Worm (Caenorhabditis elegans): ENCODE measurements around the gene W02G9.4.
A peak's percentile ranks its signal among the peaks of the same experiment; 100 is the strongest.

Gene W02G9.4

DNA sequence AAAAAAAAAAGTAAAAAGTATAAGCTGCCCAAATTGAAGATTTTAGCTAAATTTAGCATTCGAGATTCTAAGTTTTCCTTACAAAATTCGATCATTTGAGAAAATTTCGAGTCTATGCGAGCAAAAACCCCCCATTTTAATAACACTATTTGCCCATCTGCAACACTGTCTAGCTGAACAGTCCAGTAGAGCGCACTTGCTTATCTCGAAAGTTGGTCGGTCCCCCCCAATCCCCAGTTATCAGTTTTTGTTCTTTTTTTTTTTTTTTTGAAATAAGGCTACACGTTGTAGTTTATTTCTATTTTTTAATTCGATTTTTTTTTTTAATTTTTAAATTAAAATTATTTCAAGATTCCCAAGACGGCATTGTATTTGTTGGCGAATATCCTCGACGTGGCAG lies 9.0 kb upstream of the W02G9.4 start:
- TF ChIP-seq lin-13 (tag; optimal IDR thresholded peaks at IDR 0.05) (no peak), lin-32 (GFP tag; optimal IDR thresholded peaks at IDR 0.05) (no peak), blmp-1 (tag; optimal IDR thresholded peaks at IDR 0.05) (no peak), snpc-4 (tag; optimal IDR thresholded peaks at IDR 0.05) (no peak), nhr-12 (tag; optimal IDR thresholded peaks at IDR 0.05) (no peak), ces-1 (GFP tag; optimal IDR thresholded peaks at IDR 0.05) (no peak), ztf-11 (tag; optimal IDR thresholded peaks at IDR 0.05) (no peak), ceh-83 (GFP tag; optimal IDR thresholded peaks at IDR 0.05) (no peak), elt-3 (tag; optimal IDR thresholded peaks at IDR 0.05) (no peak)

DNA sequence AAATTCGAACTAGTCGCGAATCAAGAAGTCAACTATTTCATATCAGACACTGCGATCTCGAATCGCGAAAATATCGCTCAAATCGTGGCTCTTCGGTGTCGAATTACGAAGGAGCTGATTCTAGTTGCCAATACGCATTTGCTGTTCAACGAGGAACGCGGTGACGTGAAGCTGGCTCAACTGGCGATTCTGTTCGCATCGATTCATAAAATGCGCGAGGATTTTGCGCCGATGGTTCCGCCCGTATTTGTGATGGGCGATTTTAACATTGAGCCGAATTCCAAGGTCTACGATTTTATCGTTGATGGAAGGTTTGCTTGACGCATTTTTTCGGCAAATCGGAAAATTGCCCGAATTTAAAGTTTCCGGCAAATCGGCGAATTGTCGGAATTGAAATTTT lies 6.2 kb upstream of the W02G9.4 start:
- TF ChIP-seq nhr-28 (tag; optimal IDR thresholded peaks at IDR 0.05), result no peak
- TF ChIP-seq tbx-8 (GFP tag; optimal IDR thresholded peaks at IDR 0.05), result no peak
- TF ChIP-seq nhr-2 (tag; optimal IDR thresholded peaks at IDR 0.05), result no peak
- TF ChIP-seq mls-2 (tag; optimal IDR thresholded peaks at IDR 0.05), result no peak
- no peak for TF ChIP-seq lin-13 (tag; optimal IDR thresholded peaks at IDR 0.05)
- TF ChIP-seq flh-1 (GFP tag; optimal IDR thresholded peaks at IDR 0.05), result no peak
- TF ChIP-seq sem-2 (GFP tag; optimal IDR thresholded peaks at IDR 0.05), result no peak
- no peak for TF ChIP-seq cnd-1 (tag; optimal IDR thresholded peaks at IDR 0.05)
- TF ChIP-seq ces-1 (GFP tag; optimal IDR thresholded peaks at IDR 0.05), result no peak
- no peak for TF ChIP-seq mab-5 (tag; optimal IDR thresholded peaks at IDR 0.05)
- TF ChIP-seq mep-1 (tag; optimal IDR thresholded peaks at IDR 0.05), result no peak
- TF ChIP-seq unc-39 (tag; optimal IDR thresholded peaks at IDR 0.05), result no peak
- no peak for TF ChIP-seq bed-3 (GFP tag; optimal IDR thresholded peaks at IDR 0.05)

DNA sequence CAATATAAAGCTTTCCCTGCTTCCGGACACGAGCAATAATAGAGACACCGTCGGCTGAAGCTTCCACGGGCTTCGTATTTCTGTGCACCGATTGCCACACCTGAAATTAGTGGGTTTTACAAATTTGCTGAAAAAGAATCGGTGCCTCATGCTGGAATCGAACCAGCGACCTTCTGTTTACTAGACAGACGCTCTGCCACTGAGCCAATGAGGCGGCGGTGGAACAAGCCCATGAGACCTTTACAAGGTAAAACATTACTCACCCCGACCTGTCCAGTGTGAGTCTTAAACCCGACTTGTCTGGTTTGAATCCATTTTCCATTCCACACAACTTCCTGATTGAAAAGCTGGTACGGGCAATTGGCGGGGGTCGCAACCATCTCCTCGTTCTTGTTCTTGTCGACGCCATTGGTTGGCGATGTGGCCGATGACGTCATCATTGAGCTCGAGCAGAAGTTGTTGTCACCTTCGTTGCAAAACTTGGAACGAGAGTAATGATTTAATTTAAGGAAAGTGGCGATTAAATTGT lies 2.1 kb upstream of the W02G9.4 start, which contains the start of gene ndx-2:
ndx-2 (minus strand) TSS at position 479 of the 529 bp plus-strand sequence.
- peak; percentile 64 for TF ChIP-seq zip-8 (tag; optimal IDR thresholded peaks at IDR 0.05)
- no peak for TF ChIP-seq cnd-1 (tag; optimal IDR thresholded peaks at IDR 0.05)

DNA sequence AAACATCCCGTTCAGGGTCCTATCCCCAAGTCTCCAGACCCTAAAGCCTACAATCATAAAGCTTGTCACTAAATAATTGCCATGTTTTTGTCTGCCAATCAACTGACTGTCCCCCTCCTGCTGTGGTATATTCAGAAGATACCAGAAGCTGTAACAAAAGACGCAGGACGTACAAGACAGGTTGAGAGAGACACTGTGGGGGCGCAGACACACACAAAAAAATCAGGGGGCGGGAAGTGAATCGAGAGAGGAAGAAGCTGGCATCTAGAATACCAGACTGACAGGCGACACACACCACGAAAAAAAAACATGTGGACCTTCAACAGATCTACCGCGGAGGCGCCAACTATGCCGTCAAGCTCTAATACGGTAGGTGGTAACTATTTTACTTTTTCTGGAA lies 4.5 kb downstream of the W02G9.4 start, which contains the start of gene kel-8:
kel-8 (plus strand) TSS at position 301 of the 400 bp plus-strand sequence.
- TF ChIP-seq lsy-2 (tag; optimal IDR thresholded peaks at IDR 0.05), result no peak
- no peak for TF ChIP-seq ceh-43 (GFP tag; optimal IDR thresholded peaks at IDR 0.05)
- TF ChIP-seq nhr-2 (tag; optimal IDR thresholded peaks at IDR 0.05), result no peak
- TF ChIP-seq elt-1 (tag; optimal IDR thresholded peaks at IDR 0.05; ENCODE audit: borderline replicate concordance, insufficient read depth), result no peak
- no peak for TF ChIP-seq cnd-1 (tag; optimal IDR thresholded peaks at IDR 0.05)
- no peak for TF ChIP-seq unc-39 (tag; optimal IDR thresholded peaks at IDR 0.05)
- TF ChIP-seq M03D4.4 (tag; optimal IDR thresholded peaks at IDR 0.05), result no peak
- TF ChIP-seq lin-32 (GFP tag; optimal IDR thresholded peaks at IDR 0.05), result no peak
- TF ChIP-seq mab-5 (tag; optimal IDR thresholded peaks at IDR 0.05), result no peak
- no peak for TF ChIP-seq nhr-12 (tag; optimal IDR thresholded peaks at IDR 0.05)
- TF ChIP-seq drap-1 (GFP tag; optimal IDR thresholded peaks at IDR 0.05), result no peak
- TF ChIP-seq nhr-28 (tag; optimal IDR thresholded peaks at IDR 0.05), result no peak

DNA sequence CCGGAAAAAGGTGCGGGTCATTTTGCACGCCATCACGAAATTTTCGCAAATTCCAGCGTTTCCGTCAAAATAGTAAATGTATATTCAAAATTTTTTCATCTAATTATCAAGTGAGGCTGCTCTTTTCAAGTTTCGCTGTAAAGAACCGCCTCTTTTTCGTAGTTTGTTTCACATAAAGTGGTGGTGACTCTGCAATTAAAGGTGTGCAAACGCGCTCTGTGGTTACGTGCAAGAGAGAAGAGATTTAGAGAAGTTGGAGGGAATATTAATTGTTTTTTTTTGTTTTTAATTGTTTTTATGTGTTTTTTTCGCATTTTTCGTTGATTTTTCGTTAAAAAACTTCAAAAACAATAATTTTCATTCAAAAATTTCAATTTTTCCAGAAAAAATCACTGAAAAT lies 5.9 kb downstream of the W02G9.4 start, which contains the start of gene W02G9.3:
W02G9.3 (plus strand) TSS at position 384 of the 400 bp plus-strand sequence.
- peak; percentile 65 for TF ChIP-seq pha-4 (tag; optimal IDR thresholded peaks at IDR 0.05)
- TF ChIP-seq mep-1 (tag; optimal IDR thresholded peaks at IDR 0.05), result peak; percentile 69
- TF ChIP-seq lsy-2 (tag; optimal IDR thresholded peaks at IDR 0.05), result peak; percentile 61
- no peak for TF ChIP-seq unc-62 (GFP tag; optimal IDR thresholded peaks at IDR 0.05)
- peak; percentile 60 for TF ChIP-seq lin-13 (tag; optimal IDR thresholded peaks at IDR 0.05)
- no peak for TF ChIP-seq drap-1 (GFP tag; optimal IDR thresholded peaks at IDR 0.05)
- no peak for TF ChIP-seq unc-39 (tag; optimal IDR thresholded peaks at IDR 0.05)
- no peak for TF ChIP-seq flh-1 (GFP tag; optimal IDR thresholded peaks at IDR 0.05)
- peak; percentile 91 for TF ChIP-seq ces-1 (GFP tag; optimal IDR thresholded peaks at IDR 0.05)
- TF ChIP-seq blmp-1 (tag; optimal IDR thresholded peaks at IDR 0.05), result no peak
- TF ChIP-seq nhr-237 (tag; optimal IDR thresholded peaks at IDR 0.05), result peak; percentile 73
- no peak for TF ChIP-seq cnd-1 (tag; optimal IDR thresholded peaks at IDR 0.05)
- TF ChIP-seq ceh-39 (tag; optimal IDR thresholded peaks at IDR 0.05), result no peak
- TF ChIP-seq elt-1 (tag; optimal IDR thresholded peaks at IDR 0.05; ENCODE audit: borderline replicate concordance, insufficient read depth), result no peak
- TF ChIP-seq hlh-1 (tag; optimal IDR thresholded peaks at IDR 0.05), result no peak
- no peak for TF ChIP-seq elt-3 (tag; optimal IDR thresholded peaks at IDR 0.05)
- no peak for TF ChIP-seq bed-3 (GFP tag; optimal IDR thresholded peaks at IDR 0.05)
- TF ChIP-seq nhr-28 (tag; optimal IDR thresholded peaks at IDR 0.05), result no peak
- TF ChIP-seq mls-2 (tag; optimal IDR thresholded peaks at IDR 0.05), result peak; percentile 40
- TF ChIP-seq ceh-83 (GFP tag; optimal IDR thresholded peaks at IDR 0.05), result no peak
- no peak for TF ChIP-seq nhr-2 (tag; optimal IDR thresholded peaks at IDR 0.05)
- TF ChIP-seq unc-120 (tag; optimal IDR thresholded peaks at IDR 0.05; ENCODE audit: poor library complexity, severe bottlenecking), result no peak
- no peak for TF ChIP-seq zip-8 (tag; optimal IDR thresholded peaks at IDR 0.05)
- no peak for TF ChIP-seq ztf-11 (tag; optimal IDR thresholded peaks at IDR 0.05)
- peak; percentile 14 for TF ChIP-seq ceh-43 (GFP tag; optimal IDR thresholded peaks at IDR 0.05)
- TF ChIP-seq tbx-8 (GFP tag; optimal IDR thresholded peaks at IDR 0.05), result no peak
- no peak for TF ChIP-seq M03D4.4 (tag; optimal IDR thresholded peaks at IDR 0.05)
- TF ChIP-seq sptf-1 (tag; optimal IDR thresholded peaks at IDR 0.05), result peak; percentile 54
- TF ChIP-seq nhr-12 (tag; optimal IDR thresholded peaks at IDR 0.05), result no peak
- no peak for TF ChIP-seq nhr-76 (tag; optimal IDR thresholded peaks at IDR 0.05)
- TF ChIP-seq ham-2 (GFP tag; optimal IDR thresholded peaks at IDR 0.05), result no peak
- TF ChIP-seq mab-5 (tag; optimal IDR thresholded peaks at IDR 0.05), result peak; percentile 95
- no peak for TF ChIP-seq sem-2 (GFP tag; optimal IDR thresholded peaks at IDR 0.05)
- no peak for TF ChIP-seq snpc-4 (tag; optimal IDR thresholded peaks at IDR 0.05)
- no peak for TF ChIP-seq lin-32 (GFP tag; optimal IDR thresholded peaks at IDR 0.05)

All from whole organism, mixed stage, embryonic.